Worm (Caenorhabditis elegans) whole organism, mixed stage, embryonic: Measurements from ENCODE around the gene spi-1.

Source experiments
- ceh-83 ChIP-seq: fragments of 200-800 bp; sonication (Bioruptor generic); optimal IDR thresholded peaks from 2 replicates; lab custom pipeline; 2018; ENCODE audit warnings: mild to moderate bottlenecking, missing genetic modification characterization, missing compliant biosample characterization
- drap-1 ChIP-seq: fragments of 200-800 bp; sonication (Bioruptor generic); optimal IDR thresholded peaks from 3 replicates; lab custom pipeline; 2018; ENCODE audit warnings: mild to moderate bottlenecking, missing genetic modification characterization, missing compliant biosample characterization
- elt-1 ChIP-seq: sonication (generic microtip); optimal IDR thresholded peaks from 2 replicates; lab custom pipeline; 2017; ENCODE audit warnings: missing genetic modification characterization, mild to moderate bottlenecking, missing compliant biosample characterization, antibody characterized with exemption, moderate library complexity, borderline replicate concordance; ENCODE audit not compliant: insufficient read depth
- lin-13 ChIP-seq: fragments of 150-350 bp; optimal IDR thresholded peaks from 2 replicates; lab custom pipeline; 2014; ENCODE audit warnings: missing biosample characterization, missing genetic modification characterization
- lsy-2 ChIP-seq: fragments of 150-350 bp; optimal IDR thresholded peaks from 2 replicates; lab custom pipeline; 2014; ENCODE audit warnings: missing biosample characterization, missing genetic modification characterization
- mab-5 ChIP-seq: fragments of 150-350 bp; optimal IDR thresholded peaks from 2 replicates; lab custom pipeline; 2014; ENCODE audit warnings: missing biosample characterization, missing genetic modification characterization
- nhr-12 ChIP-seq: fragments of 150-350 bp; optimal IDR thresholded peaks from 2 replicates; lab custom pipeline; 2014; ENCODE audit warnings: missing biosample characterization, missing genetic modification characterization
- nhr-237 ChIP-seq: fragments of 150-350 bp; optimal IDR thresholded peaks from 2 replicates; lab custom pipeline; 2014; ENCODE audit warnings: missing biosample characterization, missing genetic modification characterization
- nhr-76 ChIP-seq: sonication (generic microtip); optimal IDR thresholded peaks from 2 replicates; lab custom pipeline; 2017; ENCODE audit warnings: missing biosample characterization, missing genetic modification characterization
- sptf-1 ChIP-seq: sonication (generic microtip); optimal IDR thresholded peaks from 2 replicates; lab custom pipeline; 2017; ENCODE audit warnings: mild to moderate bottlenecking, missing genetic modification characterization, moderate library complexity, missing compliant biosample characterization

- TF ChIP-seq sptf-1 (tag; lab: Kevin White, UChicago) (no peak), nhr-12 (tag; lab: Kevin White, UChicago) (no peak), nhr-76 (no peak), lin-13 (no peak), nhr-237 (tag; lab: Kevin White, UChicago) (no peak), elt-1 (no peak), drap-1 (GFP tag; lab: Kevin White, UChicago) (no peak), mab-5 (tag; lab: Kevin White, UChicago) (no peak), ceh-83 (GFP tag; lab: Kevin White, UChicago) (no peak), lsy-2 (tag; lab: Kevin White, UChicago) (no peak)
Observed at ce11 chrII:7542952-7543351, 46.9 kb downstream of the spi-1 start.
